Fruit fly (Drosophila melanogaster): ENCODE results near the gene CG10853.

The CG10853 gene

dm6 chr3L:3970372-3971031 lies 22.8 kb downstream of the CG10853 start (continued):
- TF ChIP-seq CG9932 (GFP tag; IDR thresholded peaks at IDR 0.05): no peak; the same call in 1 of the 2 replicates
- TF ChIP-seq CG10959 (GFP tag; IDR thresholded peaks at IDR 0.05): no peak
- peak; percentile 45; the same call in 2 of the 3 replicates for TF ChIP-seq CG11560 (tag; IDR thresholded peaks at IDR 0.05)
- peak; percentile 1 for TF ChIP-seq jumu (GFP tag; optimal IDR thresholded peaks at IDR 0.05)
- no peak for TF ChIP-seq klu (GFP tag; IDR thresholded peaks at IDR 0.05)
- TF ChIP-seq zf30C (GFP tag; optimal IDR thresholded peaks at IDR 0.05): no peak
- TF ChIP-seq scrt (GFP tag; optimal IDR thresholded peaks at IDR 0.05): peak; percentile 71
- no peak for TF ChIP-seq chinmo (GFP tag; IDR thresholded peaks at IDR 0.05; ENCODE audit: partially characterized antibody)
- no peak for TF ChIP-seq CG2202 (tag; optimal IDR thresholded peaks at IDR 0.05)
- no peak for TF ChIP-seq CG7372 (GFP tag; IDR thresholded peaks at IDR 0.05)
- TF ChIP-seq YL-1 (GFP tag; optimal IDR thresholded peaks at IDR 0.05): no peak
- TF ChIP-seq tna (GFP tag; IDR thresholded peaks at IDR 0.05; ENCODE audit: partially characterized antibody): no peak
- TF ChIP-seq Dek (tag; optimal IDR thresholded peaks at IDR 0.05): peak; percentile 14
- no peak for TF ChIP-seq crp (GFP tag; optimal IDR thresholded peaks at IDR 0.05)
- TF ChIP-seq CG17328 (GFP tag; IDR thresholded peaks at IDR 0.05): 0 out of 2 replicates have a peak, but pooled peaks have one; percentile 41
- TF ChIP-seq PHDP (tag; optimal IDR thresholded peaks at IDR 0.05): peak; percentile 18
- no peak for TF ChIP-seq CG6654 (GFP tag; optimal IDR thresholded peaks at IDR 0.05)
- TF ChIP-seq Gug (GFP tag; IDR thresholded peaks at IDR 0.05): no peak
- 0 out of 2 replicates have a peak, but pooled peaks have one; percentile 29 for TF ChIP-seq ranshi (GFP tag; IDR thresholded peaks at IDR 0.05)
- TF ChIP-seq Bdp1 (GFP tag; optimal IDR thresholded peaks at IDR 0.05): no peak
- no peak for TF ChIP-seq abd-A (tag; optimal IDR thresholded peaks at IDR 0.05)
- TF ChIP-seq CG9609 (GFP tag; optimal IDR thresholded peaks at IDR 0.05): peak; percentile 41
- no peak for TF ChIP-seq ara (GFP tag; IDR thresholded peaks at IDR 0.05)
- no peak for TF ChIP-seq NFAT (GFP tag; IDR thresholded peaks at IDR 0.05)
- 0 out of 3 replicates have a peak, but pooled peaks have one; percentile 13 for TF ChIP-seq Mrtf (GFP tag; IDR thresholded peaks at IDR 0.05)
- TF ChIP-seq mam (GFP tag; optimal IDR thresholded peaks at IDR 0.05): peak; percentile 50
- TF ChIP-seq trh (GFP tag; optimal IDR thresholded peaks at IDR 0.05): no peak
- TF ChIP-seq dm (GFP tag; optimal IDR thresholded peaks at IDR 0.05): no peak
- peak in 1 of 2 experiments; percentile 57 for TF ChIP-seq Dfd (GFP tag; optimal IDR thresholded peaks at IDR 0.05)
- no peak for TF ChIP-seq CG15073 (GFP tag; optimal IDR thresholded peaks at IDR 0.05)
- peak; percentile 10 for TF ChIP-seq sd (tag; optimal IDR thresholded peaks at IDR 0.05)
- TF ChIP-seq dmrt99B (tag; optimal IDR thresholded peaks at IDR 0.05): peak; percentile 66
- TF ChIP-seq CG10543 (GFP tag; optimal IDR thresholded peaks at IDR 0.05): no peak
- TF ChIP-seq sug (tag; optimal IDR thresholded peaks at IDR 0.05): peak; percentile 11
- no peak for TF ChIP-seq amos (GFP tag; IDR thresholded peaks at IDR 0.05; ENCODE audit: partially characterized antibody)
- no peak for TF ChIP-seq sima (GFP tag; optimal IDR thresholded peaks at IDR 0.05)
- 0 out of 3 replicates have a peak, but pooled peaks have one; percentile 18 for TF ChIP-seq gce (GFP tag; IDR thresholded peaks at IDR 0.05)
- peak; percentile 24 for TF ChIP-seq Hsf (GFP tag; optimal IDR thresholded peaks at IDR 0.05)
- TF ChIP-seq seq (GFP tag; IDR thresholded peaks at IDR 0.05): no peak
- no peak for TF ChIP-seq pita (GFP tag; optimal IDR thresholded peaks at IDR 0.05)
- TF ChIP-seq CG13296 (GFP tag; optimal IDR thresholded peaks at IDR 0.05): no peak
- no peak for TF ChIP-seq CG2116 (GFP tag; optimal IDR thresholded peaks at IDR 0.05)
- TF ChIP-seq CG4730 (GFP tag; IDR thresholded peaks at IDR 0.05): no peak
- no peak for TF ChIP-seq CG1832 (GFP tag; optimal IDR thresholded peaks at IDR 0.05)
- TF ChIP-seq cad (GFP tag; optimal IDR thresholded peaks at IDR 0.05): no peak
- peak; percentile 6 for TF ChIP-seq gro (GFP tag; optimal IDR thresholded peaks at IDR 0.05)
- TF ChIP-seq gcm2 (GFP tag; optimal IDR thresholded peaks at IDR 0.05): no peak
- TF ChIP-seq ttk (GFP tag; IDR thresholded peaks at IDR 0.05): no peak
- peak; percentile 41 for TF ChIP-seq Antp (GFP tag; optimal IDR thresholded peaks at IDR 0.05)
- TF ChIP-seq CG14050 (GFP tag; IDR thresholded peaks at IDR 0.05): no peak
